Worm (Caenorhabditis elegans) whole organism, L4 larva: ENCODE data around the gene msp-142.

Experiments used
- ama-1 ChIP-seq: fragments of 150-350 bp; optimal IDR thresholded peaks from 2 replicates; lab custom pipeline; 2014; ENCODE audit warnings: inconsistent platforms, mixed read lengths
- dmd-9 ChIP-seq: fragments of 200-800 bp; sonication (Bioruptor generic); IDR thresholded peaks from 2 replicates; pipeline ENCODE4 v1.3.6; 2022; ENCODE audit warnings: missing genetic modification reagents, missing genetic modification characterization, missing compliant biosample characterization
- egl-27 ChIP-seq: sonication (generic microtip); optimal IDR thresholded peaks from 3 replicates; lab custom pipeline; 2017; ENCODE audit warnings: missing biosample characterization, missing genetic modification reagents, missing genetic modification characterization
- lsy-2 ChIP-seq, 2 experiments: fragments of 150-350 bp in 1 of 2; sonication (generic microtip) in 1 of 2; optimal IDR thresholded peaks; 2 replicates each; lab custom pipeline; 2014 to 2017; ENCODE audit warnings: missing biosample characterization in 2 of 2, missing genetic modification characterization in 2 of 2
- mdl-1 ChIP-seq, 2 experiments: fragments of 150-350 bp in 1 of 2; sonication (generic microtip) in 1 of 2; optimal IDR thresholded peaks; 2 replicates each; lab custom pipeline; 2014 to 2017; ENCODE audit warnings: missing biosample characterization in 2 of 2, missing genetic modification characterization in 2 of 2
- nhr-10 ChIP-seq: fragments of 150-350 bp; optimal IDR thresholded peaks from 2 replicates; lab custom pipeline; 2014; ENCODE audit warnings: missing biosample characterization, missing genetic modification characterization
- nhr-76 ChIP-seq: fragments of 150-350 bp; optimal IDR thresholded peaks from 2 replicates; lab custom pipeline; 2014; ENCODE audit warnings: missing biosample characterization, missing genetic modification characterization
- nhr-77 ChIP-seq: fragments of 150-350 bp; optimal IDR thresholded peaks from 2 replicates; lab custom pipeline; 2014; ENCODE audit warnings: missing biosample characterization, missing genetic modification characterization
- snpc-4 ChIP-seq: fragments of 150-350 bp; optimal IDR thresholded peaks from 2 replicates; lab custom pipeline; 2014; ENCODE audit warnings: missing biosample characterization, missing genetic modification characterization
- unc-130 ChIP-seq: sonication (generic microtip); optimal IDR thresholded peaks from 2 replicates; lab custom pipeline; 2016; ENCODE audit warnings: missing genetic modification reagents, missing genetic modification characterization, missing compliant biosample characterization
- ztf-11 ChIP-seq: fragments of 150-350 bp; optimal IDR thresholded peaks from 2 replicates; lab custom pipeline; 2014; ENCODE audit warnings: missing biosample characterization, missing genetic modification characterization

- TF ChIP-seq unc-130 (no peak), nhr-76 (tag; lab: Kevin White, UChicago) (no peak), nhr-10 (no peak), ama-1 (lab: Kevin White, UChicago) (no peak), snpc-4 (tag; lab: Kevin White, UChicago) (no peak), dmd-9 (no peak), lsy-2 (tag; optimal IDR thresholded peaks at IDR 0.05; lab: Kevin White, UChicago) (no peak), ztf-11 (tag; lab: Kevin White, UChicago) (no peak), egl-27 (tag; lab: Kevin White, UChicago) (no peak), mdl-1 (tag; optimal IDR thresholded peaks at IDR 0.05; lab: Kevin White, UChicago) (no peak), nhr-77 (tag; lab: Kevin White, UChicago) (no peak)
These were observed 47.7 kb downstream of the msp-142 start, which contains the start of the genes ZK1248.17 and H41C03.3 for ce11 chrII:5845441-5845840.
